Worm (Caenorhabditis elegans): ENCODE measurements around the gene plc-1.

plc-1 gene

ce11 chrX:10780542-10781266 is 57.7 kb downstream of the plc-1 start:
- no peak for TF ChIP-seq ceh-43 (GFP tag; optimal IDR thresholded peaks at IDR 0.05)

DNA sequence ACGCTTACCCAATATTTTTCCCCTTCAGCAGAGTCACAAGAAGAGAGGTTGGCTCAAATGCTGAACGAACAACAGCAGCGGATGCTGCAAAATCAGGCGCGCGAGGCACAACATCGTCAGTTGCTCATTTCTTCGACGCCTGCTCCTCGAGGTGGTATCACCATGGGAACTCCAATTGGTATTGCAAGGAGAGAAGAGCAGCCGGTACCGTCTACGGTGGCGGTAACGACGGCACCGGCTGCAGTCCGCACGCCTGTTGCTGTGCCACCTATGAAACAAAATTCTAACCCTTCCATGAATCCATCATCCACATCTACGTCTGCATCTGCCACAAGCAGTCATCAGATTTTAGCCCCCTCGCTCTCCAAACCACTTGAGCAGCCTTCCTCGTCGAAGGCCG is 63.6 kb downstream of the plc-1 start:
- TF ChIP-seq sem-2 (GFP tag; optimal IDR thresholded peaks at IDR 0.05) (no peak), nhr-76 (tag; optimal IDR thresholded peaks at IDR 0.05) (no peak), lsy-2 (tag; optimal IDR thresholded peaks at IDR 0.05) (no peak), unc-39 (tag; optimal IDR thresholded peaks at IDR 0.05) (no peak), nhr-28 (tag; optimal IDR thresholded peaks at IDR 0.05) (no peak), elt-1 (tag; optimal IDR thresholded peaks at IDR 0.05; ENCODE audit: borderline replicate concordance, insufficient read depth) (no peak), lin-32 (GFP tag; optimal IDR thresholded peaks at IDR 0.05) (no peak), sptf-1 (tag; optimal IDR thresholded peaks at IDR 0.05) (no peak), bed-3 (GFP tag; optimal IDR thresholded peaks at IDR 0.05) (no peak), zip-8 (tag; optimal IDR thresholded peaks at IDR 0.05) (no peak), blmp-1 (tag; optimal IDR thresholded peaks at IDR 0.05) (no peak), nhr-12 (tag; optimal IDR thresholded peaks at IDR 0.05) (no peak), ceh-39 (tag; optimal IDR thresholded peaks at IDR 0.05) (no peak), ceh-43 (GFP tag; optimal IDR thresholded peaks at IDR 0.05) (no peak), ham-2 (GFP tag; optimal IDR thresholded peaks at IDR 0.05) (no peak)

DNA sequence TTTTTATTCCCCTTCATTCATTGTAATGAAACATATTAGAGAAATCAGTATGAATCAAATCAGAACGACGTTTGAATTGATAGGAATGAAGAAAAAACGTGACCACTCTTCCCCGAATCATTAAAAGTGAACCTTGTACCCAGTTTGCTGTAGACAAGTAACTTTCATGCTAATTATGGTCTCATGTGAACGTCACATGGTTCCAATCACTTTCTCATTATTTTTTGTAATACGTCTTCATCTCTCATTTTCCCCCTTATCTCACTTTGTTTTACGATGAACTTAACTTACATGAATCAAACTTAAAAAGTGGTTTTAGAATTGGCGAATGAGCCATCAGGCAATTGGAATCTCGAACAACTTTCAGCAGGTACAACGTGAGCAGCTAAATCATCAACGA is 65.7 kb downstream of the plc-1 start:
- TF ChIP-seq elt-1 (tag; optimal IDR thresholded peaks at IDR 0.05; ENCODE audit: borderline replicate concordance, insufficient read depth) = no peak
- TF ChIP-seq flh-1 (GFP tag; optimal IDR thresholded peaks at IDR 0.05) = no peak
- TF ChIP-seq elt-3 (tag; optimal IDR thresholded peaks at IDR 0.05) = no peak
- no peak for TF ChIP-seq mab-5 (tag; optimal IDR thresholded peaks at IDR 0.05)

DNA sequence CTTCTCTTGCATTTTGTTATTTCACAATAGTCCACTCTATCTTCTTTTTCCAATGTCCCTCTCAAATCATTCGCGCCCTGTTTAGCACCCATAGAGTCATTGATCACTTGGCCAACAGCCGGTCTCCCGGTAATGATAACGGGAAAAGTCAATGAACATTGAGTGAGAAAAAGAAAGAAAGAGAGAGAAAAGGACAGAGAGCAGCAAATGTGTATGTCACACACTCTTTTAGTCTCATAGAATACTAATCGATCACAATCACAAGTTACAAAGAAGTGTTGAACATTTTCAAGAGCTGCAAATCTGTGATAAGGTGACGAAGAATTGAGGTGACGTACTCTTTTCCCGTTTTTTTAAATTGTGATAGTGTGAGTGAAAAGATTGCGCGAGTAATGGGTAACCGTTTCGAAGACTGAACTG is 66.3 kb downstream of the plc-1 start:
- TF ChIP-seq unc-62 (GFP tag; optimal IDR thresholded peaks at IDR 0.05) (peak; percentile 87), unc-120 (tag; optimal IDR thresholded peaks at IDR 0.05; ENCODE audit: poor library complexity, severe bottlenecking) (peak; percentile 97), blmp-1 (tag; optimal IDR thresholded peaks at IDR 0.05) (no peak), flh-1 (GFP tag; optimal IDR thresholded peaks at IDR 0.05) (no peak), hlh-1 (tag; optimal IDR thresholded peaks at IDR 0.05) (peak; percentile 90), mls-2 (tag; optimal IDR thresholded peaks at IDR 0.05) (no peak)

DNA sequence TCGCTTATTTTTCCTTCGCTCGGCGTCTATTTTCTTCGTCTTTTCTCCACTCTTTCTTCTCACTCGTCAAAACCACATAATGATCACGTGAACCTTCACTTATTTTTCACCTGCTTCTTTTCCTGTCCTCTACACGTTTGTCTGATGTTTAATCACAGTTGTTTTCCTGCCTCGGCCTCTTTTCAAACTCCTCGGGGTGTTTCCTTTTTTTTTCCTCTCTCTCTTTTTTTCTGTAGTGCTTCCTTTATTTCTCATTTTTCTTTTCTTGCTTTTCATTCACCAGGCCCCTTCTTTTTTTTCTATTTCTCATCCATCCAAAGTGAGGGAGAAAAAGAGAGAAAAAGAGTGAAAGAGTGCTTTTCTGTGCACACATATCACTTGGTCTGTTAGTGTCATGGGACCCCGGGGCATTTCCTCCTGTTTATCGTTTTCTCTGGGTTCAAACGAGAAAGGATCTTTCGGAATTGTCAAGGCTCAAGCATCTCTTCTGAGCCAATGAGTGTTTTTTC is 67.4 kb downstream of the plc-1 start:
- TF ChIP-seq unc-120 (tag; optimal IDR thresholded peaks at IDR 0.05; ENCODE audit: poor library complexity, severe bottlenecking) = peak; percentile 89
- TF ChIP-seq lsy-2 (tag; optimal IDR thresholded peaks at IDR 0.05) = peak; percentile 5
- TF ChIP-seq ztf-11 (tag; optimal IDR thresholded peaks at IDR 0.05) = no peak
- peak; percentile 69 for TF ChIP-seq hlh-1 (tag; optimal IDR thresholded peaks at IDR 0.05)
- no peak for TF ChIP-seq bed-3 (GFP tag; optimal IDR thresholded peaks at IDR 0.05)
- TF ChIP-seq nhr-2 (tag; optimal IDR thresholded peaks at IDR 0.05) = no peak
- TF ChIP-seq mls-2 (tag; optimal IDR thresholded peaks at IDR 0.05) = no peak
- no peak for TF ChIP-seq M03D4.4 (tag; optimal IDR thresholded peaks at IDR 0.05)
- no peak for TF ChIP-seq zip-8 (tag; optimal IDR thresholded peaks at IDR 0.05)
- peak; percentile 34 for TF ChIP-seq unc-62 (GFP tag; optimal IDR thresholded peaks at IDR 0.05)
- no peak for TF ChIP-seq nhr-76 (tag; optimal IDR thresholded peaks at IDR 0.05)
- TF ChIP-seq nhr-28 (tag; optimal IDR thresholded peaks at IDR 0.05) = no peak
- no peak for TF ChIP-seq lin-32 (GFP tag; optimal IDR thresholded peaks at IDR 0.05)
- TF ChIP-seq blmp-1 (tag; optimal IDR thresholded peaks at IDR 0.05) = peak; percentile 25
- no peak for TF ChIP-seq nhr-237 (tag; optimal IDR thresholded peaks at IDR 0.05)
- no peak for TF ChIP-seq flh-1 (GFP tag; optimal IDR thresholded peaks at IDR 0.05)
- no peak for TF ChIP-seq cnd-1 (tag; optimal IDR thresholded peaks at IDR 0.05)
- peak; percentile 61 for TF ChIP-seq ces-1 (GFP tag; optimal IDR thresholded peaks at IDR 0.05)
- no peak for TF ChIP-seq ceh-43 (GFP tag; optimal IDR thresholded peaks at IDR 0.05)
- TF ChIP-seq lin-13 (tag; optimal IDR thresholded peaks at IDR 0.05) = no peak
- TF ChIP-seq sptf-1 (tag; optimal IDR thresholded peaks at IDR 0.05) = peak; percentile 6

- TF ChIP-seq drap-1 (GFP tag; optimal IDR thresholded peaks at IDR 0.05) = no peak
- TF ChIP-seq pha-4 (tag; optimal IDR thresholded peaks at IDR 0.05) = peak; percentile 66
Measured at ce11 chrX:10769959-10770358, 68.5 kb downstream of the plc-1 start.

Data from whole organism, mixed stage, embryonic.